Worm (Caenorhabditis elegans) whole organism, L3 larva: Measurements from ENCODE around the gene tyr-1.

ENCODE experiments used
- aly-2 ChIP-seq: fragments of 150-350 bp; optimal IDR thresholded peaks from 2 replicates; lab custom pipeline; 2014; ENCODE audit warnings: missing biosample characterization, missing genetic modification characterization
- ama-1 ChIP-seq: fragments of 150-350 bp; optimal IDR thresholded peaks from 2 replicates; lab custom pipeline; 2018
- ceh-28 ChIP-seq: fragments of 150-350 bp; optimal IDR thresholded peaks from 2 replicates; lab custom pipeline; 2014; ENCODE audit warnings: missing biosample characterization, missing genetic modification reagents, missing genetic modification characterization
- ceh-82 ChIP-seq: fragments of 150-350 bp; optimal IDR thresholded peaks from 2 replicates; lab custom pipeline; 2014; ENCODE audit warnings: missing biosample characterization, missing genetic modification characterization
- daf-12 ChIP-seq: fragments of 150-350 bp; optimal IDR thresholded peaks from 2 replicates; lab custom pipeline; 2014; ENCODE audit warnings: missing biosample characterization, missing genetic modification reagents, missing genetic modification characterization
- egl-5 ChIP-seq: fragments of 150-350 bp; optimal IDR thresholded peaks from 2 replicates; lab custom pipeline; 2017; ENCODE audit warnings: missing biosample characterization, missing genetic modification reagents, missing genetic modification characterization, inconsistent platforms
- elt-1 ChIP-seq: fragments of 150-350 bp; optimal IDR thresholded peaks from 2 replicates; lab custom pipeline; 2014; ENCODE audit warnings: missing biosample characterization, missing genetic modification characterization
- elt-3 ChIP-seq, 3 experiments: fragments of 150-350 bp in 1 of 3; sonication (generic microtip) in 2 of 3; optimal IDR thresholded peaks; 2 replicates in 2 of 3; 4 replicates in 1 of 3; lab custom pipeline; 2014 to 2017; ENCODE audit warnings: missing biosample characterization in 3 of 3, missing genetic modification characterization in 3 of 3
- eor-1 ChIP-seq, 2 experiments: fragments of 150-350 bp; optimal IDR thresholded peaks; 2 replicates each; lab custom pipeline; 2014 to 2018; ENCODE audit warnings: missing biosample characterization in 2 of 2, missing genetic modification characterization in 2 of 2
- fkh-10 ChIP-seq: sonication (generic microtip); optimal IDR thresholded peaks from 2 replicates; lab custom pipeline; 2017; ENCODE audit warnings: missing biosample characterization, missing genetic modification reagents, missing genetic modification characterization
- fkh-2 ChIP-seq: fragments of 150-350 bp; optimal IDR thresholded peaks from 2 replicates; lab custom pipeline; 2014; ENCODE audit warnings: missing biosample characterization, missing genetic modification reagents, missing genetic modification characterization
- jun-1 ChIP-seq: fragments of 150-350 bp; optimal IDR thresholded peaks from 2 replicates; lab custom pipeline; 2014; ENCODE audit warnings: missing biosample characterization, missing genetic modification reagents, missing genetic modification characterization
- lin-15B ChIP-seq: fragments of 150-350 bp; optimal IDR thresholded peaks from 2 replicates; lab custom pipeline; 2014; ENCODE audit warnings: missing biosample characterization, missing genetic modification characterization
- mdl-1 ChIP-seq: fragments of 150-350 bp; optimal IDR thresholded peaks from 2 replicates; lab custom pipeline; 2014; ENCODE audit warnings: missing biosample characterization, missing genetic modification characterization
- mml-1 ChIP-seq: fragments of 150-350 bp; sonication (generic microtip); optimal IDR thresholded peaks from 3 replicates; lab custom pipeline; 2014; ENCODE audit warnings: missing biosample characterization, missing genetic modification characterization
- nfya-1 ChIP-seq: sonication (generic microtip); optimal IDR thresholded peaks from 2 replicates; lab custom pipeline; 2017; ENCODE audit warnings: missing genetic modification characterization, mild to moderate bottlenecking, missing compliant biosample characterization, antibody characterized with exemption, moderate library complexity; ENCODE audit not compliant: insufficient read depth
- nhr-11 ChIP-seq: fragments of 150-350 bp; optimal IDR thresholded peaks from 2 replicates; lab custom pipeline; 2014; ENCODE audit warnings: missing biosample characterization, missing genetic modification characterization
- nhr-12 ChIP-seq: fragments of 150-350 bp; optimal IDR thresholded peaks from 2 replicates; lab custom pipeline; 2014; ENCODE audit warnings: missing biosample characterization, missing genetic modification characterization
- nhr-23 ChIP-seq: fragments of 150-350 bp; optimal IDR thresholded peaks from 2 replicates; lab custom pipeline; 2014; ENCODE audit warnings: missing biosample characterization, missing genetic modification reagents, missing genetic modification characterization
- nhr-237 ChIP-seq: fragments of 150-350 bp; optimal IDR thresholded peaks from 2 replicates; lab custom pipeline; 2014; ENCODE audit warnings: missing biosample characterization, missing genetic modification characterization
- nhr-25 ChIP-seq: sonication (generic microtip); optimal IDR thresholded peaks from 2 replicates; lab custom pipeline; 2017; ENCODE audit warnings: missing biosample characterization, missing genetic modification characterization
- nhr-28 ChIP-seq: fragments of 150-350 bp; optimal IDR thresholded peaks from 2 replicates; lab custom pipeline; 2014; ENCODE audit warnings: missing biosample characterization, missing genetic modification characterization
- nhr-43 ChIP-seq: sonication (generic microtip); optimal IDR thresholded peaks from 2 replicates; lab custom pipeline; 2016; ENCODE audit warnings: mild to moderate bottlenecking, missing genetic modification characterization, missing compliant biosample characterization; ENCODE audit not compliant: poor library complexity, severe bottlenecking
- nhr-67 ChIP-seq: fragments of 150-350 bp; optimal IDR thresholded peaks from 2 replicates; lab custom pipeline; 2014; ENCODE audit warnings: missing biosample characterization, missing genetic modification characterization
- nhr-76 ChIP-seq: fragments of 150-350 bp; sonication (generic microtip); optimal IDR thresholded peaks from 5 replicates; lab custom pipeline; 2014; ENCODE audit warnings: missing biosample characterization, missing genetic modification characterization
- nhr-77 ChIP-seq: fragments of 150-350 bp; optimal IDR thresholded peaks from 2 replicates; lab custom pipeline; 2014; ENCODE audit warnings: missing biosample characterization, missing genetic modification characterization
- pqm-1 ChIP-seq: fragments of 150-350 bp; optimal IDR thresholded peaks from 2 replicates; lab custom pipeline; 2017; ENCODE audit warnings: missing biosample characterization, missing genetic modification characterization, inconsistent platforms
- sea-2 ChIP-seq: fragments of 150-350 bp; sonication (generic microtip); optimal IDR thresholded peaks from 4 replicates; lab custom pipeline; 2014; ENCODE audit warnings: missing biosample characterization, missing genetic modification reagents, missing genetic modification characterization
- tbx-2 ChIP-seq: sonication (generic microtip); optimal IDR thresholded peaks from 2 replicates; lab custom pipeline; 2016; ENCODE audit warnings: mild to moderate bottlenecking, missing genetic modification characterization, missing compliant biosample characterization
- unc-39 ChIP-seq: sonication (generic microtip); optimal IDR thresholded peaks from 4 replicates; lab custom pipeline; 2017; ENCODE audit warnings: missing biosample characterization, missing genetic modification characterization
- unc-62 ChIP-seq: fragments of 150-350 bp; sonication (generic microtip); optimal IDR thresholded peaks from 4 replicates; lab custom pipeline; 2014; ENCODE audit warnings: missing biosample characterization, missing genetic modification reagents, missing genetic modification characterization
- zag-1 ChIP-seq: fragments of 150-350 bp; optimal IDR thresholded peaks from 2 replicates; lab custom pipeline; 2014; ENCODE audit warnings: missing biosample characterization, missing genetic modification characterization
- ztf-11 ChIP-seq: fragments of 150-350 bp; optimal IDR thresholded peaks from 2 replicates; lab custom pipeline; 2014; ENCODE audit warnings: missing biosample characterization, missing genetic modification characterization
- ztf-4 ChIP-seq: fragments of 150-350 bp; optimal IDR thresholded peaks from 2 replicates; lab custom pipeline; 2014; ENCODE audit warnings: missing biosample characterization, missing genetic modification characterization

tyr-1 gene

DNA sequence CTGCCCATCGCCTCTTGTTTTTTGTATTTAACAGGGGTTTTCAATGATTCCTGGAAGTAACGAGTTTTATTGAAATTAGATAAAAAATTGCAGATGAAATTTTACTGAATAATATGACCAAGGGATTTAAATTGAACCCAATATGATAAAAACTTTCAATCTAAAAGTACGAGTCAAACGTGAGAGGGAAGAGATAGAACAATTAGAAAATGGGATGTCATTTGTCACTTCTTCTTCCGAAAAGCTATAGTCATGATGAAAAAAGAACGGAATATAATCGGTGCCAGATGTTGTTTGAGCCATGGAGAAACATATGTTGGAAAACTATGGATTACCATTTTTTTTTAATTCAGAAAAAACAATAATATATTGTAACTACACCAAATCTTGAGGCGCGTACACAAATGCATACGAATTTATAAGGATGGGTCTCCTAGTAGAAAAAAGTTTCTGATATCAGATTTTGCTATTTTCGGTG is 5.3 kb downstream of the tyr-1 start, which contains the start of gene sup-18:
TSS of gene sup-18 (minus strand) at position 51 of the 478 bp plus-strand sequence.
- TF ChIP-seq egl-5 (tag; lab: Kevin White, UChicago) = no peak
- TF ChIP-seq elt-1 (tag; lab: Kevin White, UChicago) = no peak
- TF ChIP-seq nhr-67 (tag; lab: Kevin White, UChicago) = no peak
- TF ChIP-seq tbx-2 (tag; lab: Kevin White, UChicago) = no peak
- TF ChIP-seq jun-1 (tag; lab: Kevin White, UChicago) = no peak
- TF ChIP-seq ztf-11 (tag; lab: Kevin White, UChicago) = no peak
- TF ChIP-seq ama-1 (lab: Kevin White, UChicago) = no peak
- no peak for TF ChIP-seq nhr-28 (tag; lab: Kevin White, UChicago)
- no peak for TF ChIP-seq nhr-23 (tag; lab: Kevin White, UChicago)
- TF ChIP-seq unc-62 (GFP tag; lab: Kevin White, UChicago) = no peak

DNA sequence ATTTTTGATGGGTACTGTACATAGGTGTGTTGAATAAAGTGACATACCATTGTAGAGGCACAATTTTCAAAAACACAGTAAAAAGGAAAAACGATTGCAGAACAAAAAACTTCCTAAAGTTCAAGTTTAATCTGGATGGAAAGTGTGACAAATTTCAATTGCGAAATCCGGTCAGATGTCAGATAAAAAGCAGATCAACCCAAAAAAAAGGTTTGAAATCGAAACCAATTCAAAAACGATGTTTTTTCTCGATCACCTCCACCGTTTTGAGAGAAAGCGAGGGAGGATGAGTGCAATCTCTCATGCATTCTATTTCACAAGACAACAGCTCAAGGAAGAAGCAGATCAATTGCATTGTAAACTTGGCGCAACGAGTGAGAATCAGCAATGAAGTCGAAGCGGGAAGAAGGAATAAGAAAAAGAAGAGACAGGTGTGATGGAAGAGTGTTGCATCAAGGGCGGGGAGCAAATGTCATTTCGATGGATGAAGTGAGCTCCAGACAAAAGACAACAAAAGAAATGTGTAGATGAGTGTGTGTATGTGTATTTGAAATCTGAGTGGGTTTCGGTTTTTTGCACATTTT is 6.6 kb downstream of the tyr-1 start:
- TF ChIP-seq nhr-11 (tag; lab: Kevin White, UChicago) (no peak), nhr-12 (no peak), tbx-2 (tag; lab: Kevin White, UChicago) (no peak), mdl-1 (tag; lab: Kevin White, UChicago) (no peak), mml-1 (tag; lab: Kevin White, UChicago) (no peak), nhr-43 (tag; lab: Kevin White, UChicago) (no peak), fkh-2 (tag; lab: Kevin White, UChicago) (no peak), eor-1 (tag; optimal IDR thresholded peaks at IDR 0.05; lab: Kevin White, UChicago) (no peak), lin-15B (no peak), zag-1 (tag; lab: Kevin White, UChicago) (no peak), unc-39 (no peak), egl-5 (tag; lab: Kevin White, UChicago) (no peak), sea-2 (GFP tag; lab: Kevin White, UChicago) (no peak), fkh-10 (GFP tag; lab: Kevin White, UChicago) (no peak)

DNA sequence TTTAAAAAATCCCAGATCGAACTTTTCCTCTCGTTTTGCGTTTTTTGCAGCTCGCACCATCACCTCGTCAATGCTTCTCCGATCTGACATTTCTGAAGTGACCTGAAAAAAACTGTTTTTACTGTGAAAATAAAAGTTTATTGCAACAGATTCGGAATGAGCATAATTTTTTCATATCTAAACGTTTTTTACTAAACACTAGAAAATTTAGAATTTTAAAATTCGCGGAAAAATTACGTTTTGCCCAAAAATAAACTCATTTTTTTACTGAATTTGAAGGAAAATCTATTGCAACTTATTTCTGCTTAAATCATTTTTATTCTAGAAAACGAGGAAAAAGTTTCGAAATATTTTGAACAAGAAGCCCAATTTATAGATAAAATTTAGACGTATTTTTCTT is 9.3 kb downstream of the tyr-1 start, which contains the start of gene ZK688.9:
TSS of gene ZK688.9 (minus strand) at position 101 of the 400 bp plus-strand sequence.
- no peak for TF ChIP-seq nhr-25 (tag; lab: Kevin White, UChicago)
- no peak for TF ChIP-seq nhr-76 (tag; lab: Kevin White, UChicago)
- TF ChIP-seq eor-1 (tag; optimal IDR thresholded peaks at IDR 0.05; lab: Kevin White, UChicago) = no peak
- no peak for TF ChIP-seq nfya-1 (tag; lab: Kevin White, UChicago)
- TF ChIP-seq lin-15B = no peak
- TF ChIP-seq elt-3 (tag; optimal IDR thresholded peaks at IDR 0.05; lab: Kevin White, UChicago) = no peak
- no peak for TF ChIP-seq unc-62 (GFP tag; lab: Kevin White, UChicago)
- TF ChIP-seq aly-2 = no peak
- TF ChIP-seq nhr-12 = no peak
- no peak for TF ChIP-seq pqm-1 (tag; lab: Kevin White, UChicago)
- TF ChIP-seq nhr-237 (tag; lab: Kevin White, UChicago) = no peak
- no peak for TF ChIP-seq nhr-23 (tag; lab: Kevin White, UChicago)
- TF ChIP-seq unc-39 = no peak
- TF ChIP-seq tbx-2 (tag; lab: Kevin White, UChicago) = no peak
- TF ChIP-seq ceh-82 (tag; lab: Kevin White, UChicago) = no peak
- TF ChIP-seq nhr-77 (tag; lab: Kevin White, UChicago) = no peak
- TF ChIP-seq fkh-2 (tag; lab: Kevin White, UChicago) = no peak

ce11 chrIII:7884863-7885262 is 11.3 kb downstream of the tyr-1 start, which contains the start of gene ZK688.11:
TSS of gene ZK688.11 (minus strand) at chrIII:7884963.
- TF ChIP-seq ceh-28 (peak; percentile 3), nhr-77 (tag; lab: Kevin White, UChicago) (no peak)

DNA sequence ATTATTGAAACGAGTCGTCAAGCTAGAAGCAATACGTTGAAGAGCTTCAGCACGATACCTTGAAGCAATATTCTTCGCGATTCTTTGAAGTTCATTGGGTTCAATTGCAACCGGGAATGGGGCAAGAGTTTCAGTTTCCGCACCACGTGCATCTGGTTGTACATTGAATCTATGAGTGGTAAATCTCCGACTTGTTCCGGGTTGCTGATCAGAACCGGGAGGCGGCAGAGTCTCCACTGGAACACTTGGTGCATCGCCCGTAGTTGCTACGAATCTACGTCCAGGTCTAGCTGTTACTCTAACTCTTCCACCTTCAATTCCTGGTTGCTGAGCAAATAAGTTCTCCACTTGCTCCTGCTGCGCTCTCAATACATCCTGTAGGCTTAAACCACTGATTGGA is 15.5 kb downstream of the tyr-1 start:
- TF ChIP-seq ztf-4 (tag; lab: Kevin White, UChicago) = no peak
- TF ChIP-seq daf-12 (tag; lab: Kevin White, UChicago) = no peak
